Fruit fly (Drosophila melanogaster) whole organism, adult: ENCODE measurements around the gene CG31183.

Experiments used
- CG5204 ChIP-seq: fragments of 200-800 bp; sonication (Bioruptor generic); optimal IDR thresholded peaks from 2 replicates; lab custom pipeline; 2016; ENCODE audit warnings: missing biosample characterization, missing genetic modification characterization
- CG7101 ChIP-seq: fragments of 200-800 bp; sonication (Bioruptor generic); optimal IDR thresholded peaks from 2 replicates; lab custom pipeline; 2018; ENCODE audit warnings: missing biosample characterization, mild to moderate bottlenecking, missing genetic modification characterization, moderate library complexity
- Hr96 ChIP-seq: fragments of 200-800 bp; sonication (Bioruptor generic); optimal IDR thresholded peaks from 2 replicates; lab custom pipeline; 2016; ENCODE audit warnings: missing biosample characterization, missing genetic modification characterization
- kay ChIP-seq: fragments of 200-800 bp; sonication (Bioruptor generic); peaks from one replicate; lab custom pipeline; 2016; ENCODE audit warnings: missing biosample characterization, missing genetic modification characterization, borderline replicate concordance

DNA sequence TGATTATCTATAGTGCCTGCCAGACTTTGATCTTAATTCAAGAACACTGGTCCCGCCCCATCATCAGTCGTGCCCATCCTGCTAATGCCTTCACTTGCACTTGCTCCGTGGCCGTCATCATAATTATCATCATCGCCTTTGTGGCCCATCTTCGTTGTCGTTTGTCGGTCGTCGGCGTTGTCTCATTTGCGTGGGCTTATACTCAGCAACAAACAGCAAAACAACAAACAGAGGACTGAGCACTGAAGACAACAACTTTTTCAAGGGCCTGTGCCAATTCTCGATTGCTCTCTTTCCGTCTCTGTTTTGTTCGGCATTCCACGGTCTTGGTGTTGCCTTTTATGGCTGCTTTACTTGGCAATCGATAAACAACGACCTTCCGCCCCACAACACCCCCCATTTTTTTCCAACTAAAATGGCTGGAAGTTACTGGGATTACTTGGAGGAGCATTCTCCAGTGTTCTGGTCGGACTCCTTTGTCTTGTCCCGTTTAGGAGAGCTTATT is 67.8 kb downstream of the CG31183 start:
- TF ChIP-seq Hr96 (no peak), kay (GFP tag; lab: Kevin White, UChicago) (no peak), CG7101 (tag; lab: Kevin White, UChicago) (no peak), CG5204 (GFP tag; lab: Kevin White, UChicago) (no peak)
